Worm (Caenorhabditis elegans): ENCODE results near the gene E01G4.5.

The E01G4.5 gene

DNA sequence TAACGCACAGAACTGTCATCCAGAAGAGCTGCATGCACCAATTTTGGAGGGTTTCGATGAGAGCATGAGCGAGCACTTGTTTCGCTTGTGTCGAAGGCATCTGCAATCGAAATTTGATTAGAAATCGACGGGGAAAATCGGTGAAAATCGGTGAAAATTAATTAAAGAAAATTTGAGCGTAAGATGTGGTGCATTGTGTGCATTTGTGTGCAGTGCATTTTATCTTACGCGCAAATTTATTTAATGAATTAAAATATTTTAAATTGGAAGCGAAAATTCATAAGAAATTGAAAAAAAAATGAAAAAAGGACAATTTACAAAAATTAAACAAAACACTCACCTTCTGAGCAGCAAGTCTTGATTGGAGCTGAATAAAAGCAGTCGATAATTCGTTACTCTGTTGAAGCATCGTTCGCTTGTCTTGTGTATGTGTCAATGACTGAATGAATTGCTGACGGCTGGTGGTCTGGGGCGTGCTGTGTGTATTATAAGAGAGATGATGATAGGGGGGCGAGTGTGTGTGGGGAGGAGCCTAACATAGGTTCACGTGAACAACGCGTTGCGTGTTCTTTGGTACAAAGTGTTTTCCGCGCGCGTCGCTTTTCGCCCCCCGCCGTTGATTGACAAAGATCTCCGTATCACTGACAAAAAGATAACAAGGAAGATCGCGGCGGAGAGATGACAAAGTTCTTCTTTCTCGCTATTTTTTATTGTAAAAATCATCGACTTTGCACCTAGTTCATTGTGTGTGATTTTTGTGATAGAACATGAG lies 10.4 kb upstream of the E01G4.5 start (continued):
- TF ChIP-seq mxl-3 (GFP tag; optimal IDR thresholded peaks at IDR 0.05) (peak; percentile 81), duxl-1 (tag; optimal IDR thresholded peaks at IDR 0.05; ENCODE audit: poor library complexity) (peak; percentile 33), lin-38 (GFP tag; IDR thresholded peaks at IDR 0.05) (peak; percentile 51), dve-1 (tag; optimal IDR thresholded peaks at IDR 0.05; ENCODE audit: insufficient read depth) (peak; percentile 95), hlh-11 (tag; optimal IDR thresholded peaks at IDR 0.05) (peak; percentile 98), ceh-20 (GFP tag; IDR thresholded peaks at IDR 0.05) (peak; percentile 81), tra-1 (GFP tag; IDR thresholded peaks at IDR 0.05) (peak; percentile 83), unc-39 (tag; optimal IDR thresholded peaks at IDR 0.05) (no peak), lin-1 (GFP tag; IDR thresholded peaks at IDR 0.05) (peak; percentile 64), ZK337.2 (GFP tag; IDR thresholded peaks at IDR 0.05) (no peak), nhr-25 (tag; optimal IDR thresholded peaks at IDR 0.05; ENCODE audit: borderline replicate concordance, insufficient read depth) (peak; percentile 83), ctbp-1 (GFP tag; IDR thresholded peaks at IDR 0.05) (peak; percentile 58; the same call in 1 of the 2 replicates), jun-1 (tag; optimal IDR thresholded peaks at IDR 0.05) (no peak), zag-1 (tag; optimal IDR thresholded peaks at IDR 0.05) (no peak), F49E8.2 (tag; optimal IDR thresholded peaks at IDR 0.05; ENCODE audit: borderline replicate concordance) (no peak), snpc-4 (tag; optimal IDR thresholded peaks at IDR 0.05) (no peak), snpc-1.2 (GFP tag; IDR thresholded peaks at IDR 0.05) (peak; percentile 62; the same call in 1 of the 2 replicates), T26A8.4 (GFP tag; IDR thresholded peaks at IDR 0.05) (peak; percentile 58; the same call in 1 of the 2 replicates), mes-2 (tag; optimal IDR thresholded peaks at IDR 0.05; ENCODE audit: poor library complexity, severe bottlenecking) (peak; percentile 34), ztf-7 (tag; optimal IDR thresholded peaks at IDR 0.05) (no peak), tag-97 (GFP tag; IDR thresholded peaks at IDR 0.05) (no peak), skn-1 (tag; optimal IDR thresholded peaks at IDR 0.05) (no peak), ama-1 (optimal IDR thresholded peaks at IDR 0.05) (peak; percentile 98), pha-4 (GFP tag; IDR thresholded peaks at IDR 0.05) (no peak; the same call in 1 of the 2 replicates), pha-4 (tag; optimal IDR thresholded peaks at IDR 0.05) (no peak), dmd-9 (GFP tag; IDR thresholded peaks at IDR 0.05) (no peak), egl-43 (GFP tag; IDR thresholded peaks at IDR 0.05) (no peak), mdl-1 (tag; optimal IDR thresholded peaks at IDR 0.05) (peak; percentile 54 to 84), ces-1 (GFP tag; optimal IDR thresholded peaks at IDR 0.05) (no peak), mep-1 (tag; optimal IDR thresholded peaks at IDR 0.05) (peak; percentile 70), zip-11 (GFP tag; IDR thresholded peaks at IDR 0.05) (peak; percentile 40; the same call in 1 of the 2 replicates), ceh-32 (tag; optimal IDR thresholded peaks at IDR 0.05; ENCODE audit: poor library complexity) (no peak), hmg-1.1 (GFP tag; IDR thresholded peaks at IDR 0.05) (peak; percentile 56), sdz-12 (GFP tag; optimal IDR thresholded peaks at IDR 0.05) (no peak), pqm-1 (tag; optimal IDR thresholded peaks at IDR 0.05) (peak; percentile 48), nhr-77 (tag; optimal IDR thresholded peaks at IDR 0.05) (peak; percentile 68), aly-2 (tag; optimal IDR thresholded peaks at IDR 0.05) (no peak), D1046.2 (GFP tag; IDR thresholded peaks at IDR 0.05) (no peak), nhr-76 (tag; optimal IDR thresholded peaks at IDR 0.05) (no peak), zip-2 (tag; optimal IDR thresholded peaks at IDR 0.05) (no peak), saeg-2 (GFP tag; IDR thresholded peaks at IDR 0.05) (peak; percentile 75; the same call in 1 of the 2 replicates), nhr-10 (tag; optimal IDR thresholded peaks at IDR 0.05) (peak; percentile 92), daf-8 (GFP tag; IDR thresholded peaks at IDR 0.05) (no peak), mxl-2 (GFP tag; conservative IDR thresholded peaks at IDR 0.05) (peak; percentile 99), nhr-28 (tag; optimal IDR thresholded peaks at IDR 0.05) (peak; percentile 89), lin-15B (tag; optimal IDR thresholded peaks at IDR 0.05) (no peak), dmd-6 (GFP tag; IDR thresholded peaks at IDR 0.05) (peak; percentile 99), dpl-1 (GFP tag; optimal IDR thresholded peaks at IDR 0.05) (peak; percentile 25), ztf-11 (tag; optimal IDR thresholded peaks at IDR 0.05) (no peak), ZK546.5 (tag; optimal IDR thresholded peaks at IDR 0.05) (no peak)
